Fruit fly (Drosophila melanogaster) whole organism, embryonic: ENCODE results near the gene Chchd3.

ENCODE experiments used
- CG1024 ChIP-seq: fragments of 200-800 bp; sonication (Bioruptor generic); IDR thresholded peaks from 2 replicates; pipeline ENCODE4 v1.3.6; 2022; ENCODE audit warnings: missing biosample characterization, missing genetic modification characterization
- CG10274 ChIP-seq: fragments of 200-800 bp; sonication (Bioruptor generic); optimal IDR thresholded peaks from 3 replicates; lab custom pipeline; 2017; ENCODE audit warnings: missing biosample characterization, mild to moderate bottlenecking, missing genetic modification characterization
- CG10321 ChIP-seq: fragments of 200-800 bp; sonication (Bioruptor generic); IDR thresholded peaks from 2 replicates; pipeline ENCODE4 v1.3.6; 2022; ENCODE audit warnings: missing biosample characterization, missing genetic modification characterization
- CG11456 ChIP-seq: fragments of 200-800 bp; sonication (Bioruptor generic); IDR thresholded peaks from 3 replicates; pipeline ENCODE4 v1.3.6; 2022; ENCODE audit warnings: missing biosample characterization, missing genetic modification characterization
- CG11723 ChIP-seq: fragments of 200-800 bp; sonication (Bioruptor generic); optimal IDR thresholded peaks from 2 replicates; lab custom pipeline; 2017; ENCODE audit warnings: missing biosample characterization, mild to moderate bottlenecking, missing genetic modification characterization
- CG12391 ChIP-seq: fragments of 200-800 bp; sonication (Bioruptor generic); optimal IDR thresholded peaks from 3 replicates; lab custom pipeline; 2018; ENCODE audit warnings: missing biosample characterization, mild to moderate bottlenecking, missing genetic modification characterization, moderate library complexity
- CG13775 ChIP-seq: fragments of 200-800 bp; sonication (Bioruptor generic); optimal IDR thresholded peaks from 3 replicates; lab custom pipeline; 2017; ENCODE audit warnings: missing biosample characterization, mild to moderate bottlenecking, missing genetic modification characterization
- CG14014 ChIP-seq: fragments of 200-800 bp; sonication (Bioruptor generic); IDR thresholded peaks from 2 replicates; pipeline ENCODE4 v1.3.6; 2022; ENCODE audit warnings: missing biosample characterization, missing genetic modification characterization
- CG14710 ChIP-seq: fragments of 200-800 bp; sonication (Bioruptor generic); optimal IDR thresholded peaks from 3 replicates; lab custom pipeline; 2019; ENCODE audit warnings: missing biosample characterization, mild to moderate bottlenecking, missing genetic modification characterization, moderate library complexity
- CG15696 ChIP-seq: fragments of 200-800 bp; sonication (Bioruptor generic); optimal IDR thresholded peaks from 2 replicates; lab custom pipeline; 2019; ENCODE audit warnings: missing biosample characterization, mild to moderate bottlenecking, missing genetic modification characterization, moderate library complexity
- CG17829 ChIP-seq: fragments of 200-800 bp; optimal IDR thresholded peaks from 2 replicates; lab custom pipeline; 2019; ENCODE audit warnings: missing biosample characterization, mild to moderate bottlenecking, missing genetic modification characterization, moderate library complexity
- CG17912 ChIP-seq: fragments of 200-800 bp; sonication (Bioruptor generic); optimal IDR thresholded peaks from 2 replicates; lab custom pipeline; 2018; ENCODE audit warnings: missing biosample characterization, mild to moderate bottlenecking, missing genetic modification characterization
- CG2712 ChIP-seq: fragments of 200-800 bp; optimal IDR thresholded peaks from 3 replicates; lab custom pipeline; 2019; ENCODE audit warnings: missing biosample characterization, mild to moderate bottlenecking, missing genetic modification characterization, moderate library complexity
- CG2889 ChIP-seq: fragments of 200-800 bp; sonication (Bioruptor generic); IDR thresholded peaks from 3 replicates; pipeline ENCODE4 v1.3.6; 2022; ENCODE audit warnings: missing biosample characterization, missing genetic modification characterization
- CG3281 ChIP-seq: fragments of 200-800 bp; sonication (Bioruptor generic); optimal IDR thresholded peaks from 3 replicates; lab custom pipeline; 2017; ENCODE audit warnings: missing biosample characterization, mild to moderate bottlenecking, missing genetic modification characterization
- CG34422 ChIP-seq: fragments of 200-800 bp; sonication (Bioruptor generic); IDR thresholded peaks from 3 replicates; pipeline ENCODE4 v1.3.6; 2022; ENCODE audit warnings: missing biosample characterization, missing genetic modification characterization
- CG6813 ChIP-seq: fragments of 200-800 bp; sonication (Bioruptor generic); optimal IDR thresholded peaks from 2 replicates; lab custom pipeline; 2017; ENCODE audit warnings: missing biosample characterization, missing genetic modification characterization, mild to moderate bottlenecking, moderate library complexity, missing genetic modification reagents
- Camta ChIP-seq: fragments of 200-800 bp; sonication (Bioruptor generic); optimal IDR thresholded peaks from 2 replicates; lab custom pipeline; 2016; ENCODE audit warnings: missing biosample characterization, missing genetic modification characterization
- CrebB ChIP-seq: fragments of 200-800 bp; sonication (Bioruptor generic); optimal IDR thresholded peaks from 3 replicates; lab custom pipeline; 2018; ENCODE audit warnings: missing biosample characterization, mild to moderate bottlenecking, missing genetic modification characterization
- Drgx ChIP-seq: fragments of 200-800 bp; sonication (Bioruptor generic); IDR thresholded peaks from 2 replicates; pipeline ENCODE4 v1.3.6; 2022; ENCODE audit warnings: missing biosample characterization, missing genetic modification characterization
- ERR ChIP-seq: fragments of 200-800 bp; sonication (Bioruptor generic); optimal IDR thresholded peaks from 2 replicates; lab custom pipeline; 2016; ENCODE audit warnings: missing biosample characterization, missing genetic modification characterization
- H15 ChIP-seq: fragments of 200-800 bp; sonication (Bioruptor generic); IDR thresholded peaks from 3 replicates; pipeline ENCODE4 v1.3.6; 2022; ENCODE audit warnings: missing biosample characterization, missing genetic modification characterization
- HmgD ChIP-seq: fragments of 200-800 bp; sonication (Bioruptor generic); optimal IDR thresholded peaks from 3 replicates; lab custom pipeline; 2016; ENCODE audit warnings: missing biosample characterization, missing genetic modification characterization
- MTF-1 ChIP-seq: fragments of 200-800 bp; sonication (Bioruptor generic); optimal IDR thresholded peaks from 2 replicates; lab custom pipeline; 2018; ENCODE audit warnings: missing biosample characterization, mild to moderate bottlenecking, missing genetic modification characterization, borderline replicate concordance
- Optix ChIP-seq: fragments of 200-800 bp; sonication (Bioruptor generic); IDR thresholded peaks from 3 replicates; pipeline ENCODE4 v1.3.6; 2022; ENCODE audit warnings: missing biosample characterization, missing genetic modification characterization
- Pdp1 ChIP-seq, 2 experiments: fragments of 200-800 bp; sonication (Bioruptor generic); optimal IDR thresholded peaks; 3 replicates each; lab custom pipeline; 2016; ENCODE audit warnings: missing biosample characterization in 2 of 2, missing genetic modification characterization in 2 of 2, mild to moderate bottlenecking in 1 of 2, moderate library complexity in 1 of 2
- Scr ChIP-seq: fragments of 200-800 bp; sonication (Bioruptor generic); IDR thresholded peaks from 2 replicates; pipeline ENCODE4 v1.3.6; 2022; ENCODE audit warnings: missing biosample characterization, missing genetic modification characterization; ENCODE audit not compliant: partially characterized antibody
- Sin3A ChIP-seq: fragments of >200 bp; optimal IDR thresholded peaks from 2 replicates; lab custom pipeline; 2018
- Six4 ChIP-seq: fragments of 200-800 bp; sonication (Bioruptor generic); optimal IDR thresholded peaks from 2 replicates; lab custom pipeline; 2016; ENCODE audit warnings: missing biosample characterization, missing genetic modification characterization
- YL-1 ChIP-seq: fragments of 200-800 bp; sonication (Bioruptor generic); optimal IDR thresholded peaks from 3 replicates; lab custom pipeline; 2017; ENCODE audit warnings: missing biosample characterization, mild to moderate bottlenecking, missing genetic modification characterization
- abd-A ChIP-seq: fragments of 200-800 bp; sonication (Bioruptor generic); optimal IDR thresholded peaks from 3 replicates; lab custom pipeline; 2019; ENCODE audit warnings: missing biosample characterization, mild to moderate bottlenecking, missing genetic modification characterization, moderate library complexity
- az2 ChIP-seq: fragments of 200-800 bp; sonication (Bioruptor generic); optimal IDR thresholded peaks from 3 replicates; lab custom pipeline; 2016; ENCODE audit warnings: missing biosample characterization, missing genetic modification characterization
- dm ChIP-seq: fragments of 200-800 bp; sonication (Bioruptor generic); optimal IDR thresholded peaks from 3 replicates; lab custom pipeline; 2016; ENCODE audit warnings: missing biosample characterization, missing genetic modification characterization
- ewg ChIP-seq: fragments of 200-800 bp; sonication (Bioruptor generic); optimal IDR thresholded peaks from 3 replicates; lab custom pipeline; 2017; ENCODE audit warnings: mild to moderate bottlenecking, missing biosample characterization, missing genetic modification reagents, missing genetic modification characterization
- fd102C ChIP-seq: fragments of 200-800 bp; sonication (Bioruptor generic); optimal IDR thresholded peaks from 2 replicates; lab custom pipeline; 2018; ENCODE audit warnings: missing biosample characterization, mild to moderate bottlenecking, missing genetic modification characterization, moderate library complexity
- gem ChIP-seq: fragments of 200-800 bp; sonication (Bioruptor generic); optimal IDR thresholded peaks from 2 replicates; lab custom pipeline; 2019; ENCODE audit warnings: missing biosample characterization, mild to moderate bottlenecking, missing genetic modification characterization, moderate library complexity
- gt ChIP-seq: fragments of 200-800 bp; sonication (Bioruptor generic); IDR thresholded peaks from 2 replicates; pipeline ENCODE4 v1.3.6; 2022; ENCODE audit warnings: missing biosample characterization, missing genetic modification characterization
- jumu ChIP-seq: fragments of 200-800 bp; sonication (Bioruptor generic); optimal IDR thresholded peaks from 3 replicates; lab custom pipeline; 2016; ENCODE audit warnings: missing biosample characterization, missing genetic modification characterization
- kay ChIP-seq: fragments of 200-800 bp; sonication (Bioruptor generic); optimal IDR thresholded peaks from 2 replicates; lab custom pipeline; 2016; ENCODE audit warnings: missing biosample characterization, missing genetic modification characterization
- kni ChIP-seq: fragments of 200-800 bp; sonication (Bioruptor generic); optimal IDR thresholded peaks from 3 replicates; lab custom pipeline; 2017; ENCODE audit warnings: mild to moderate bottlenecking, missing biosample characterization, missing genetic modification reagents, missing genetic modification characterization
- lilli ChIP-seq: fragments of 200-800 bp; sonication (Bioruptor generic); optimal IDR thresholded peaks from 3 replicates; lab custom pipeline; 2016; ENCODE audit warnings: missing biosample characterization, missing genetic modification characterization
- pita ChIP-seq: fragments of 200-800 bp; sonication (Bioruptor generic); optimal IDR thresholded peaks from 2 replicates; lab custom pipeline; 2017; ENCODE audit warnings: missing biosample characterization, mild to moderate bottlenecking, missing genetic modification characterization
- prd ChIP-seq, 3 experiments: fragments of >200 bp in 2 of 3; fragments of 200-800 bp in 1 of 3; sonication (Bioruptor generic) in 1 of 3; optimal IDR thresholded peaks in 2 of 3; IDR thresholded peaks in 1 of 3; 2 replicates in 2 of 3; 3 replicates in 1 of 3; pipeline versions ENCODE4 v1.3.6 to Lab custom; 2017 to 2022; ENCODE audit warnings: missing biosample characterization in 1 of 3, missing genetic modification characterization in 1 of 3
- rib ChIP-seq: fragments of 200-800 bp; sonication (Bioruptor generic); IDR thresholded peaks from 2 replicates; pipeline ENCODE4 v1.3.6; 2022; ENCODE audit warnings: missing biosample characterization, missing genetic modification characterization
- sens-2 ChIP-seq: fragments of 200-800 bp; sonication (Bioruptor generic); IDR thresholded peaks from 2 replicates; pipeline ENCODE4 v1.3.6; 2022; ENCODE audit warnings: missing biosample characterization, missing genetic modification characterization
- shn ChIP-seq: fragments of 200-800 bp; sonication (Bioruptor generic); optimal IDR thresholded peaks from 3 replicates; lab custom pipeline; 2016; ENCODE audit warnings: missing biosample characterization, missing genetic modification characterization
- sisA ChIP-seq: fragments of 200-800 bp; sonication (Bioruptor generic); IDR thresholded peaks from 2 replicates; pipeline ENCODE4 v1.3.6; 2022; ENCODE audit warnings: missing biosample characterization, missing genetic modification characterization
- tx ChIP-seq: fragments of 200-800 bp; sonication (Bioruptor generic); optimal IDR thresholded peaks from 2 replicates; lab custom pipeline; 2016; ENCODE audit warnings: missing biosample characterization, missing genetic modification characterization

Gene Chchd3

DNA sequence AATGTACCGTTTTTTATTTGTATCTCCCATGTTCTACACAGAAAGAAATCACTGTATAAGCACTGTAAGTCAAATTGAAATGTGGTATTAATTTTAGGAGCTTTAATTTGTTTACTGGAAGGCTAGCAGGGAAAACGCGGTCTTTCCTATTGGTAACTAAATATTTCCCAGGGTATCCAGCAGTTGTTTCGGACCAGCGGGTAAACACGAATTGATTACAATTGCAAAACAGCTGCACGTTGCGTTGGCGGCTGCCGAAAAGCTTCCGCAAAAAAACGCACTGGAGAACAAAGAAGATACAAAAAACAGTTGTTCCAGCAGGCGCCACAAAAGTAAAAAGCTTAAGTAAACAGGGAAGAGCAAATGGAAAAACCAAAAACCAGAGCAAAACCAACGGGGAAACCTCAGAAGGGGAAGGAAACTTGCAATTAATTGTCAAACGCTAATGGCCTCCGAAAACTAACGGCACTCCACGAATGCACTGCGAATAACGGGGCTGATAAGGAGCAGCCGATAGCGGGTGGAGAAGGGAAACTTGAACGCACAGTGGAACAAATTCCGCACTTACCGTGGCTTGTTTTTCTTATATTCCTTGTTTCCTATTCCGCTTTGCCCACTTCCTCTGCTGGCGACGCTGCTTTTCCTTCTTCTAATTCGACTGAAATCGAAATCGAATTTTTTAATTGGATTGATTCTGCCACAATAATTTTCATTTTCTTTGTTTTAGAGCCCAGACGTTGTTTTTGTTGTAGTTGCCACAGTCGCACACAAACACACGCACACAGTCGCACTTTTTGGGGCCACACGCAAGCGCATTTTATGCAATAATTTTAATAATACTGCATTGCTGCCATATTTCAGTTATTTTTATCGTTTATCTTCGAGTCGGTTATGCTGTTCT lies 6.3 kb upstream of the Chchd3 start (continued):
- 0 out of 2 replicates have a peak, but pooled peaks have one; percentile 32 for TF ChIP-seq CG10321 (GFP tag; lab: Robert Waterston, UW)
- TF ChIP-seq CG2889 (GFP tag; lab: Robert Waterston, UW): 0 out of 3 replicates have a peak, but pooled peaks have one; percentile 7
- TF ChIP-seq CG10274 (GFP tag; lab: Kevin White, UChicago): peak; percentile 10
- TF ChIP-seq CG15696 (tag; lab: Kevin White, UChicago): no peak
- no peak for TF ChIP-seq YL-1 (GFP tag; lab: Kevin White, UChicago)
- no peak; the same call in 2 of the 3 replicates for TF ChIP-seq CG34422
- TF ChIP-seq Sin3A (lab: Kevin White, UChicago): no peak
- TF ChIP-seq prd (optimal IDR thresholded peaks at IDR 0.05; lab: Kevin White, UChicago): no peak
- TF ChIP-seq prd (GFP tag; IDR thresholded peaks at IDR 0.05; lab: Robert Waterston, UW): peak; percentile 38; the same call in 1 of the 3 replicates
- peak; percentile 3 for TF ChIP-seq CG6813
- TF ChIP-seq gt (GFP tag; lab: Robert Waterston, UW): no peak
- no peak for TF ChIP-seq fd102C (GFP tag; lab: Kevin White, UChicago)
- TF ChIP-seq CG11456 (GFP tag; lab: Robert Waterston, UW): no peak
- no peak for TF ChIP-seq CG14710
- peak; percentile 5 for TF ChIP-seq Camta (GFP tag; lab: Kevin White, UChicago)
- TF ChIP-seq lilli (GFP tag; lab: Kevin White, UChicago): peak; percentile 25
- TF ChIP-seq jumu (GFP tag; lab: Kevin White, UChicago): no peak
- TF ChIP-seq shn (GFP tag; lab: Kevin White, UChicago): peak; percentile 20
- TF ChIP-seq kay (GFP tag; lab: Kevin White, UChicago): no peak
- TF ChIP-seq abd-A (tag; lab: Kevin White, UChicago): no peak
- TF ChIP-seq CG13775 (GFP tag; lab: Kevin White, UChicago): peak; percentile 33
- TF ChIP-seq CrebB (tag; lab: Kevin White, UChicago): no peak
- peak; percentile 26; the same call in 1 of the 2 replicates for TF ChIP-seq sens-2
- TF ChIP-seq ERR (GFP tag; lab: Kevin White, UChicago): no peak
- TF ChIP-seq gem (tag; lab: Kevin White, UChicago): peak; percentile 68
- TF ChIP-seq Drgx (GFP tag; lab: Robert Waterston, UW): peak; percentile 74
- TF ChIP-seq Six4 (GFP tag; lab: Kevin White, UChicago): no peak
- TF ChIP-seq az2: peak; percentile 37
- TF ChIP-seq CG2712: peak; percentile 8
- no peak for TF ChIP-seq kni (GFP tag; lab: Kevin White, UChicago)
- peak; percentile 4 for TF ChIP-seq CG17829 (tag; lab: Kevin White, UChicago)
- peak; percentile 53 for TF ChIP-seq sisA (GFP tag; lab: Robert Waterston, UW)
- peak; percentile 53; the same call in 2 of the 3 replicates for TF ChIP-seq Optix
- TF ChIP-seq CG11723 (GFP tag; lab: Kevin White, UChicago): no peak
- peak; percentile 45; the same call in 1 of the 2 replicates for TF ChIP-seq CG14014 (GFP tag; lab: Robert Waterston, UW)
- no peak for TF ChIP-seq CG3281 (GFP tag; lab: Kevin White, UChicago)
- TF ChIP-seq H15 (GFP tag; lab: Robert Waterston, UW): peak; percentile 27; the same call in 1 of the 3 replicates
- TF ChIP-seq CG12391: no peak
- no peak for TF ChIP-seq rib (GFP tag; lab: Robert Waterston, UW)
- TF ChIP-seq pita (GFP tag; lab: Kevin White, UChicago): no peak
- TF ChIP-seq ewg (GFP tag; lab: Kevin White, UChicago): peak; percentile 80
- TF ChIP-seq CG17912 (GFP tag; lab: Kevin White, UChicago): no peak
- no peak for TF ChIP-seq dm (GFP tag; lab: Kevin White, UChicago)
- TF ChIP-seq Pdp1 (GFP tag; optimal IDR thresholded peaks at IDR 0.05; lab: Kevin White, UChicago): peak; percentile 23 to 86
- TF ChIP-seq Scr (GFP tag; lab: Robert Waterston, UW): no peak
- no peak for TF ChIP-seq CG1024 (GFP tag; lab: Robert Waterston, UW)
- no peak for TF ChIP-seq HmgD
- TF ChIP-seq MTF-1 (GFP tag; lab: Kevin White, UChicago): no peak
- no peak for TF ChIP-seq tx
